Fruit fly (Drosophila melanogaster): ENCODE data around the gene Tm1.

dm6 chr3R:15242186-15243045 lies 35.6 kb upstream of the Tm1 start, which contains the start of the genes tefu and Hsc70-4:
- TF ChIP-seq CG8478 (optimal IDR thresholded peaks at IDR 0.05) (no peak), usp (GFP tag; optimal IDR thresholded peaks at IDR 0.05) (no peak), psq (optimal IDR thresholded peaks at IDR 0.05) (no peak), Dll (optimal IDR thresholded peaks at IDR 0.05) (no peak), EcR (GFP tag; optimal IDR thresholded peaks at IDR 0.05) (no peak)
